Fruit fly (Drosophila melanogaster) whole organism, embryonic: ENCODE data around the gene Pgant8.

Experiments used
- B-H2 ChIP-seq: fragments of 200-800 bp; sonication (Bioruptor generic); optimal IDR thresholded peaks from 2 replicates; lab custom pipeline; 2018; ENCODE audit warnings: missing biosample characterization, mild to moderate bottlenecking, missing genetic modification characterization
- CG11093 ChIP-seq: fragments of 200-800 bp; sonication (Bioruptor generic); IDR thresholded peaks from 3 replicates; pipeline ENCODE4 v1.3.6; 2022; ENCODE audit warnings: missing biosample characterization, missing genetic modification characterization
- CG11560 ChIP-seq: fragments of 200-800 bp; sonication (Bioruptor generic); IDR thresholded peaks from 3 replicates; pipeline ENCODE4 v1.3.6; 2022; ENCODE audit warnings: missing biosample characterization, missing genetic modification characterization
- CG12391 ChIP-seq: fragments of 200-800 bp; sonication (Bioruptor generic); optimal IDR thresholded peaks from 3 replicates; lab custom pipeline; 2018; ENCODE audit warnings: missing biosample characterization, mild to moderate bottlenecking, missing genetic modification characterization, moderate library complexity
- CG14710 ChIP-seq: fragments of 200-800 bp; sonication (Bioruptor generic); optimal IDR thresholded peaks from 3 replicates; lab custom pipeline; 2019; ENCODE audit warnings: missing biosample characterization, mild to moderate bottlenecking, missing genetic modification characterization, moderate library complexity
- CG16815 ChIP-seq: fragments of 200-800 bp; sonication (Bioruptor generic); optimal IDR thresholded peaks from 3 replicates; lab custom pipeline; 2017; ENCODE audit warnings: missing biosample characterization, mild to moderate bottlenecking, missing genetic modification characterization
- CG16863 ChIP-seq: fragments of 200-800 bp; sonication (Bioruptor generic); optimal IDR thresholded peaks from 3 replicates; lab custom pipeline; 2016; ENCODE audit warnings: missing biosample characterization, missing genetic modification characterization
- CG17186 ChIP-seq: fragments of 200-800 bp; sonication (Bioruptor generic); optimal IDR thresholded peaks from 3 replicates; lab custom pipeline; 2017; ENCODE audit warnings: missing biosample characterization, missing genetic modification reagents, missing genetic modification characterization
- CG2116 ChIP-seq: fragments of 200-800 bp; sonication (Bioruptor generic); optimal IDR thresholded peaks from 3 replicates; lab custom pipeline; 2018; ENCODE audit warnings: missing biosample characterization, mild to moderate bottlenecking, missing genetic modification characterization
- CG2202 ChIP-seq: fragments of 200-800 bp; sonication (Bioruptor generic); optimal IDR thresholded peaks from 2 replicates; lab custom pipeline; 2018; ENCODE audit warnings: missing biosample characterization, mild to moderate bottlenecking, missing genetic modification characterization
- CG30403 ChIP-seq: fragments of 200-800 bp; sonication (Bioruptor generic); optimal IDR thresholded peaks from 3 replicates; lab custom pipeline; 2016; ENCODE audit warnings: missing biosample characterization, missing genetic modification characterization
- CG31224 ChIP-seq: fragments of 200-800 bp; sonication (Bioruptor generic); IDR thresholded peaks from 2 replicates; pipeline ENCODE4 v1.3.6; 2022; ENCODE audit warnings: missing biosample characterization, missing genetic modification characterization
- CG33557 ChIP-seq: fragments of 200-800 bp; sonication (Bioruptor generic); optimal IDR thresholded peaks from 2 replicates; lab custom pipeline; 2019; ENCODE audit warnings: missing biosample characterization, mild to moderate bottlenecking, missing genetic modification characterization, moderate library complexity
- CG3407 ChIP-seq: fragments of 200-800 bp; sonication (Bioruptor generic); optimal IDR thresholded peaks from 2 replicates; lab custom pipeline; 2018; ENCODE audit warnings: missing biosample characterization, mild to moderate bottlenecking, missing genetic modification characterization
- CG5180 ChIP-seq: fragments of 200-800 bp; sonication (Bioruptor generic); optimal IDR thresholded peaks from 3 replicates; lab custom pipeline; 2017; ENCODE audit warnings: missing biosample characterization, missing genetic modification characterization, mild to moderate bottlenecking, moderate library complexity, missing genetic modification reagents
- CG5245 ChIP-seq: fragments of 200-800 bp; sonication (Bioruptor generic); optimal IDR thresholded peaks from 3 replicates; lab custom pipeline; 2016; ENCODE audit warnings: missing biosample characterization, missing genetic modification characterization
- CG6689 ChIP-seq: fragments of 200-800 bp; sonication (Bioruptor generic); IDR thresholded peaks from 2 replicates; pipeline ENCODE4 v1.3.6; 2022; ENCODE audit warnings: missing biosample characterization, missing genetic modification characterization
- CG8478 ChIP-seq: fragments of >200 bp; optimal IDR thresholded peaks from 2 replicates; lab custom pipeline; 2018
- CG9876 ChIP-seq: fragments of 200-800 bp; sonication (Bioruptor generic); optimal IDR thresholded peaks from 2 replicates; lab custom pipeline; 2016; ENCODE audit warnings: missing biosample characterization, missing genetic modification characterization
- Drgx ChIP-seq: fragments of 200-800 bp; sonication (Bioruptor generic); IDR thresholded peaks from 2 replicates; pipeline ENCODE4 v1.3.6; 2022; ENCODE audit warnings: missing biosample characterization, missing genetic modification characterization
- Ets97D ChIP-seq: fragments of 200-800 bp; sonication (Bioruptor generic); optimal IDR thresholded peaks from 3 replicates; lab custom pipeline; 2016; ENCODE audit warnings: missing biosample characterization, missing genetic modification characterization
- Hr3 ChIP-seq: fragments of 200-800 bp; sonication (Bioruptor generic); optimal IDR thresholded peaks from 3 replicates; lab custom pipeline; 2016; ENCODE audit warnings: missing biosample characterization, missing genetic modification characterization
- Lhr ChIP-seq: fragments of 200-800 bp; sonication (Bioruptor generic); optimal IDR thresholded peaks from 3 replicates; lab custom pipeline; 2017; ENCODE audit warnings: mild to moderate bottlenecking, missing biosample characterization, missing genetic modification reagents, missing genetic modification characterization
- Mes4 ChIP-seq: fragments of 200-800 bp; sonication (Bioruptor generic); optimal IDR thresholded peaks from 2 replicates; lab custom pipeline; 2016; ENCODE audit warnings: missing biosample characterization, missing genetic modification characterization
- NC2α ChIP-seq: fragments of 200-800 bp; sonication (Bioruptor generic); optimal IDR thresholded peaks from 2 replicates; lab custom pipeline; 2016; ENCODE audit warnings: missing biosample characterization, missing genetic modification characterization
- Nf-YB ChIP-seq: fragments of 200-800 bp; sonication (Bioruptor generic); optimal IDR thresholded peaks from 3 replicates; lab custom pipeline; 2019; ENCODE audit warnings: missing biosample characterization, mild to moderate bottlenecking, missing genetic modification characterization, moderate library complexity
- Oli ChIP-seq: fragments of 200-800 bp; sonication (Bioruptor generic); optimal IDR thresholded peaks from 2 replicates; lab custom pipeline; 2018; ENCODE audit warnings: missing biosample characterization, mild to moderate bottlenecking, missing genetic modification characterization, moderate library complexity
- PHDP ChIP-seq: fragments of 200-800 bp; sonication (Bioruptor generic); optimal IDR thresholded peaks from 3 replicates; lab custom pipeline; 2018; ENCODE audit warnings: missing biosample characterization, mild to moderate bottlenecking, missing genetic modification characterization, moderate library complexity
- Side ChIP-seq: fragments of 200-800 bp; sonication (Bioruptor generic); optimal IDR thresholded peaks from 2 replicates; lab custom pipeline; 2016; ENCODE audit warnings: missing biosample characterization, missing genetic modification characterization
- Taf1 ChIP-seq: fragments of 200-800 bp; sonication (Bioruptor generic); IDR thresholded peaks from 2 replicates; pipeline ENCODE4 v1.3.6; 2022; ENCODE audit warnings: missing biosample characterization, missing genetic modification characterization
- ase ChIP-seq: fragments of 200-800 bp; sonication (Bioruptor generic); IDR thresholded peaks from 3 replicates; pipeline ENCODE4 v1.3.6; 2022; ENCODE audit warnings: missing biosample characterization, missing genetic modification characterization
- ato ChIP-seq: fragments of 200-800 bp; sonication (Bioruptor generic); IDR thresholded peaks from 2 replicates; pipeline ENCODE4 v1.3.6; 2022; ENCODE audit warnings: missing biosample characterization, missing genetic modification characterization; ENCODE audit not compliant: partially characterized antibody
- az2 ChIP-seq: fragments of 200-800 bp; sonication (Bioruptor generic); optimal IDR thresholded peaks from 3 replicates; lab custom pipeline; 2016; ENCODE audit warnings: missing biosample characterization, missing genetic modification characterization
- caup ChIP-seq: fragments of 200-800 bp; sonication (Bioruptor generic); optimal IDR thresholded peaks from 3 replicates; lab custom pipeline; 2017; ENCODE audit warnings: missing biosample characterization, mild to moderate bottlenecking, missing genetic modification characterization, moderate library complexity; ENCODE audit not compliant: severe bottlenecking
- chm ChIP-seq: fragments of 200-800 bp; sonication (Bioruptor generic); IDR thresholded peaks from 2 replicates; pipeline ENCODE4 v1.3.6; 2022; ENCODE audit warnings: missing biosample characterization, missing genetic modification characterization
- cwo ChIP-seq: fragments of 200-800 bp; sonication (Bioruptor generic); optimal IDR thresholded peaks from 3 replicates; lab custom pipeline; 2017; ENCODE audit warnings: missing biosample characterization, missing genetic modification characterization, mild to moderate bottlenecking, moderate library complexity, missing genetic modification reagents
- fd64A ChIP-seq: fragments of 200-800 bp; sonication (Bioruptor generic); optimal IDR thresholded peaks from 3 replicates; lab custom pipeline; 2018; ENCODE audit warnings: missing biosample characterization, mild to moderate bottlenecking, missing genetic modification characterization
- gro ChIP-seq: fragments of 200-800 bp; sonication (Bioruptor generic); optimal IDR thresholded peaks from 2 replicates; lab custom pipeline; 2016; ENCODE audit warnings: missing biosample characterization, missing genetic modification characterization
- hkb ChIP-seq, 2 experiments: fragments of 200-800 bp in 1 of 2; fragments of >200 bp in 1 of 2; sonication (Bioruptor generic) in 1 of 2; IDR thresholded peaks in 1 of 2; optimal IDR thresholded peaks in 1 of 2; 2 replicates each; pipeline versions ENCODE4 v1.3.6 to Lab custom; 2017 to 2022; ENCODE audit warnings: missing biosample characterization in 1 of 2, missing genetic modification characterization in 1 of 2
- lbe ChIP-seq: fragments of 200-800 bp; sonication (Bioruptor generic); optimal IDR thresholded peaks from 2 replicates; lab custom pipeline; 2016; ENCODE audit warnings: missing biosample characterization, mild to moderate bottlenecking, missing genetic modification characterization
- lola ChIP-seq, 3 experiments: fragments of >200 bp in 2 of 3; fragments of 200-800 bp in 1 of 3; sonication (Bioruptor generic) in 1 of 3; optimal IDR thresholded peaks; 2 replicates each; lab custom pipeline; 2017 to 2019; ENCODE audit warnings: missing biosample characterization in 3 of 3, missing genetic modification characterization in 3 of 3, mild to moderate bottlenecking in 1 of 3, moderate library complexity in 1 of 3
- oc ChIP-seq: fragments of 200-800 bp; sonication (Bioruptor generic); optimal IDR thresholded peaks from 2 replicates; lab custom pipeline; 2018; ENCODE audit warnings: missing biosample characterization, mild to moderate bottlenecking, missing genetic modification characterization, moderate library complexity
- odd ChIP-seq: fragments of 200-800 bp; sonication (Bioruptor generic); optimal IDR thresholded peaks from 2 replicates; lab custom pipeline; 2017; ENCODE audit warnings: missing biosample characterization, mild to moderate bottlenecking, missing genetic modification characterization
- pnt ChIP-seq: fragments of 200-800 bp; sonication (Bioruptor generic); optimal IDR thresholded peaks from 3 replicates; lab custom pipeline; 2016; ENCODE audit warnings: missing biosample characterization, missing genetic modification characterization
- pros ChIP-seq: fragments of 200-800 bp; sonication (Bioruptor generic); optimal IDR thresholded peaks from 3 replicates; lab custom pipeline; 2019; ENCODE audit warnings: missing biosample characterization, mild to moderate bottlenecking, missing genetic modification characterization, moderate library complexity
- ranshi ChIP-seq: fragments of 200-800 bp; sonication (Bioruptor generic); IDR thresholded peaks from 2 replicates; pipeline ENCODE4 v1.3.6; 2022; ENCODE audit warnings: missing biosample characterization, missing genetic modification characterization
- sens ChIP-seq: fragments of 200-800 bp; sonication (Bioruptor generic); peaks from one replicate; lab custom pipeline; 2016; ENCODE audit warnings: missing biosample characterization, missing genetic modification characterization
- sisA ChIP-seq: fragments of 200-800 bp; sonication (Bioruptor generic); IDR thresholded peaks from 2 replicates; pipeline ENCODE4 v1.3.6; 2022; ENCODE audit warnings: missing biosample characterization, missing genetic modification characterization
- ssp ChIP-seq: fragments of 200-800 bp; sonication (Bioruptor generic); IDR thresholded peaks from 2 replicates; pipeline ENCODE4 v1.3.6; 2022; ENCODE audit warnings: missing biosample characterization, missing genetic modification characterization
- stwl ChIP-seq: fragments of 200-800 bp; sonication (Bioruptor generic); optimal IDR thresholded peaks from 3 replicates; lab custom pipeline; 2018; ENCODE audit warnings: missing biosample characterization, mild to moderate bottlenecking, missing genetic modification characterization, moderate library complexity

The Pgant8 gene

dm6 chr3L:15675111-15675510 lies 8.6 kb upstream of the Pgant8 start (continued):
- TF ChIP-seq lbe (no peak), oc (tag; lab: Kevin White, UChicago) (peak; percentile 68), hkb (optimal IDR thresholded peaks at IDR 0.05; lab: Kevin White, UChicago) (no peak), hkb (GFP tag; IDR thresholded peaks at IDR 0.05; lab: Robert Waterston, UW) (peak; percentile 51), CG3407 (GFP tag; lab: Kevin White, UChicago) (peak; percentile 60), CG16863 (GFP tag; lab: Kevin White, UChicago) (peak; percentile 58), chm (peak; percentile 74; the same call in 1 of the 2 replicates), CG2116 (GFP tag; lab: Kevin White, UChicago) (no peak), Taf1 (GFP tag; lab: Robert Waterston, UW) (no peak), CG11093 (GFP tag; lab: Robert Waterston, UW) (0 out of 3 replicates have a peak, but pooled peaks have one; percentile 10), odd (GFP tag; lab: Kevin White, UChicago) (no peak), ase (peak; percentile 25; the same call in 1 of the 3 replicates), CG5180 (peak; percentile 13), Oli (peak; percentile 74), caup (GFP tag; lab: Kevin White, UChicago) (no peak), Mes4 (GFP tag; lab: Kevin White, UChicago) (peak; percentile 53), CG2202 (tag; lab: Kevin White, UChicago) (peak; percentile 85), Hr3 (GFP tag; lab: Kevin White, UChicago) (peak; percentile 60), Drgx (GFP tag; lab: Robert Waterston, UW) (no peak), CG5245 (GFP tag; lab: Kevin White, UChicago) (peak; percentile 43), Side (GFP tag; lab: Kevin White, UChicago) (peak; percentile 45), fd64A (GFP tag; lab: Kevin White, UChicago) (peak; percentile 56), CG11560 (tag; lab: Robert Waterston, UW) (no peak), ato (no peak), CG17186 (GFP tag; lab: Kevin White, UChicago) (peak; percentile 62), cwo (GFP tag; lab: Kevin White, UChicago) (no peak), pnt (GFP tag; lab: Kevin White, UChicago) (peak; percentile 55), CG33557 (GFP tag; lab: Kevin White, UChicago) (peak; percentile 83), CG8478 (lab: Kevin White, UChicago) (no peak), stwl (tag; lab: Kevin White, UChicago) (peak; percentile 44), ranshi (GFP tag; lab: Robert Waterston, UW) (peak; percentile 12; the same call in 1 of the 2 replicates), CG9876 (GFP tag; lab: Kevin White, UChicago) (no peak), gro (GFP tag; lab: Kevin White, UChicago) (no peak), CG31224 (GFP tag; lab: Robert Waterston, UW) (no peak), PHDP (tag; lab: Kevin White, UChicago) (peak; percentile 55), CG6689 (peak; percentile 73), sisA (GFP tag; lab: Robert Waterston, UW) (peak; percentile 64), Lhr (GFP tag; lab: Kevin White, UChicago) (peak; percentile 45), CG30403 (GFP tag; lab: Kevin White, UChicago) (peak; percentile 65), pros (no peak), ssp (GFP tag; lab: Robert Waterston, UW) (peak; percentile 36), Ets97D (GFP tag; lab: Kevin White, UChicago) (no peak), NC2α (GFP tag; lab: Kevin White, UChicago) (peak; percentile 28), CG12391 (peak; percentile 83), B-H2 (GFP tag; lab: Kevin White, UChicago) (no peak), CG14710 (peak; percentile 90), Nf-YB (GFP tag; lab: Kevin White, UChicago) (peak; percentile 45), sens (GFP tag; lab: Kevin White, UChicago) (peak; percentile 99), CG16815 (GFP tag; lab: Kevin White, UChicago) (peak; percentile 82), az2 (peak; percentile 78), lola (GFP tag; optimal IDR thresholded peaks at IDR 0.05; lab: Kevin White, UChicago) (peak in 1 of 3 experiments; percentile 89)
